Worm (Caenorhabditis elegans) whole organism, early embryonic: ENCODE results near the gene fbxc-39.
A peak's percentile ranks its signal among the peaks of the same experiment; 100 is the strongest.
"Not testable (repeated sequence)": the region's sequence is repeated elsewhere in the genome, so short reads cannot be mapped to it uniquely, and the experiment has no call there.

Experiments used
- B0310.2 ChIP-seq: sonication (generic microtip); optimal IDR thresholded peaks from 2 replicates; lab custom pipeline; 2016; ENCODE audit warnings: mild to moderate bottlenecking, missing genetic modification characterization, missing compliant biosample characterization
- F13C5.2 ChIP-seq: sonication (generic microtip); optimal IDR thresholded peaks from 2 replicates; lab custom pipeline; 2017; ENCODE audit warnings: mild to moderate bottlenecking, missing genetic modification characterization, inconsistent platforms, missing compliant biosample characterization
- aly-1 ChIP-seq: sonication (generic microtip); optimal IDR thresholded peaks from 2 replicates; lab custom pipeline; 2016; ENCODE audit warnings: missing genetic modification characterization, missing compliant biosample characterization
- ama-1 ChIP-seq: fragments of 150-350 bp; optimal IDR thresholded peaks from 2 replicates; lab custom pipeline; 2014
- ceh-13 ChIP-seq: fragments of 200-800 bp; sonication (Bioruptor generic); optimal IDR thresholded peaks from 2 replicates; lab custom pipeline; 2018; ENCODE audit warnings: mild to moderate bottlenecking, missing genetic modification characterization, missing compliant biosample characterization
- ceh-36 ChIP-seq: sonication (generic microtip); optimal IDR thresholded peaks from 2 replicates; lab custom pipeline; 2016; ENCODE audit warnings: missing genetic modification characterization, inconsistent platforms, missing compliant biosample characterization
- ets-7 ChIP-seq: sonication (generic microtip); optimal IDR thresholded peaks from 2 replicates; lab custom pipeline; 2016; ENCODE audit warnings: missing genotype, missing genetic modification characterization, missing compliant biosample characterization
- flt-1 ChIP-seq: fragments of 200-800 bp; sonication (Bioruptor generic); IDR thresholded peaks from 2 replicates; pipeline ENCODE4 v1.3.6; 2022; ENCODE audit warnings: missing genetic modification characterization, missing compliant biosample characterization
- hmbx-1 ChIP-seq: sonication (generic microtip); optimal IDR thresholded peaks from 2 replicates; lab custom pipeline; 2016; ENCODE audit warnings: mild to moderate bottlenecking, missing genetic modification characterization, missing compliant biosample characterization
- hmg-4 ChIP-seq: fragments of 200-800 bp; sonication (Bioruptor generic); optimal IDR thresholded peaks from 2 replicates; lab custom pipeline; 2018; ENCODE audit warnings: mild to moderate bottlenecking, missing genetic modification characterization, missing compliant biosample characterization
- hnd-1 ChIP-seq: sonication (generic microtip); optimal IDR thresholded peaks from 2 replicates; lab custom pipeline; 2016; ENCODE audit warnings: missing genetic modification characterization, missing compliant biosample characterization
- pes-1 ChIP-seq: fragments of 200-800 bp; sonication (Bioruptor generic); IDR thresholded peaks from 2 replicates; pipeline ENCODE4 v1.3.6; 2022; ENCODE audit warnings: missing genetic modification reagents, missing genetic modification characterization, missing compliant biosample characterization
- scrt-1 ChIP-seq: fragments of 200-800 bp; sonication (Bioruptor generic); IDR thresholded peaks from 2 replicates; pipeline ENCODE4 v1.3.6; 2022; ENCODE audit warnings: missing genetic modification characterization, missing compliant biosample characterization
- sea-1 ChIP-seq: fragments of 200-800 bp; sonication (Bioruptor generic); conservative IDR thresholded peaks from 2 replicates; pipeline ENCODE4 v1.3.6; 2022; ENCODE audit warnings: missing genetic modification characterization, missing compliant biosample characterization
- tbx-11 ChIP-seq: fragments of 200-800 bp; sonication (Bioruptor generic); IDR thresholded peaks from 2 replicates; pipeline ENCODE4 v1.3.6; 2022; ENCODE audit warnings: missing genetic modification characterization, missing compliant biosample characterization
- tbx-37 ChIP-seq: fragments of 200-800 bp; sonication (Bioruptor generic); conservative IDR thresholded peaks from 2 replicates; pipeline ENCODE4 v1.3.6; 2022; ENCODE audit warnings: missing genetic modification reagents, missing genetic modification characterization, missing compliant biosample characterization
- tra-4 ChIP-seq: sonication (generic microtip); optimal IDR thresholded peaks from 2 replicates; lab custom pipeline; 2017; ENCODE audit warnings: missing genetic modification characterization, missing compliant biosample characterization

fbxc-39 gene

ce11 chrII:988437-988836, at the start of gene fbxc-39:
fbxc-39 (plus strand) TSS chrII:988737.
- TF ChIP-seq ceh-13 (GFP tag; lab: Kevin White, UChicago) (no peak), ets-7 (no peak), sea-1 (no peak), aly-1 (tag; lab: Kevin White, UChicago) (no peak), hnd-1 (tag; lab: Kevin White, UChicago) (no peak), tbx-37 (no peak), B0310.2 (tag; lab: Kevin White, UChicago) (no peak), ama-1 (lab: Kevin White, UChicago) (no peak), F13C5.2 (tag; lab: Kevin White, UChicago) (no peak), pes-1 (GFP tag; lab: Robert Waterston, UW) (no peak), hmbx-1 (tag; lab: Kevin White, UChicago) (no peak), ceh-36 (tag; lab: Kevin White, UChicago) (no peak), flt-1 (GFP tag; lab: Robert Waterston, UW) (no peak), tra-4 (tag; lab: Kevin White, UChicago) (no peak), hmg-4 (GFP tag; lab: Kevin White, UChicago) (no peak), scrt-1 (no peak), tbx-11 (GFP tag; lab: Robert Waterston, UW) (no peak)

ce11 chrII:940779-941178, 47.8 kb upstream of the fbxc-39 start, which contains the start of gene fbxc-36:
fbxc-36 (plus strand) TSS chrII:940983.
- TF ChIP-seq pes-1 (GFP tag; lab: Robert Waterston, UW), result no peak
- TF ChIP-seq scrt-1, result no peak
- no peak for TF ChIP-seq hmbx-1 (tag; lab: Kevin White, UChicago)
- TF ChIP-seq aly-1 (tag; lab: Kevin White, UChicago), result no peak
- no peak for TF ChIP-seq sea-1
- no peak for TF ChIP-seq flt-1 (GFP tag; lab: Robert Waterston, UW)
- no peak for TF ChIP-seq hnd-1 (tag; lab: Kevin White, UChicago)
- TF ChIP-seq tbx-11 (GFP tag; lab: Robert Waterston, UW), result no peak
- no peak for TF ChIP-seq tra-4 (tag; lab: Kevin White, UChicago)
- TF ChIP-seq hmg-4 (GFP tag; lab: Kevin White, UChicago), result no peak
- TF ChIP-seq tbx-37, result no peak
- TF ChIP-seq ceh-13 (GFP tag; lab: Kevin White, UChicago), result no peak
- no peak for TF ChIP-seq ceh-36 (tag; lab: Kevin White, UChicago)
- TF ChIP-seq B0310.2 (tag; lab: Kevin White, UChicago), result no peak
- no peak for TF ChIP-seq ets-7

ce11 chrII:943773-944172, 44.8 kb upstream of the fbxc-39 start, which contains the start of gene clec-43:
clec-43 (plus strand) TSS chrII:944066.
- TF ChIP-seq scrt-1 (no peak), hmg-4 (GFP tag; lab: Kevin White, UChicago) (no peak), tbx-37 (no peak), ceh-36 (tag; lab: Kevin White, UChicago) (no peak), B0310.2 (tag; lab: Kevin White, UChicago) (no peak), tra-4 (tag; lab: Kevin White, UChicago) (no peak)

- no peak for TF ChIP-seq ceh-13 (GFP tag; lab: Kevin White, UChicago)
Measured at ce11 chrII:948091-948490, 40.4 kb upstream of the fbxc-39 start, which contains the start of gene fbxc-32. fbxc-32 (minus strand) TSS chrII:948191.

- TF ChIP-seq tbx-37 (no peak), F13C5.2 (tag; lab: Kevin White, UChicago) (no peak), hnd-1 (tag; lab: Kevin White, UChicago) (no peak)
Measured at ce11 chrII:950374-950773, 38.2 kb upstream of the fbxc-39 start.

- no peak for TF ChIP-seq pes-1 (GFP tag; lab: Robert Waterston, UW)
- TF ChIP-seq B0310.2 (tag; lab: Kevin White, UChicago), result no peak
- TF ChIP-seq hmg-4 (GFP tag; lab: Kevin White, UChicago), result no peak
- TF ChIP-seq F13C5.2 (tag; lab: Kevin White, UChicago), result no peak
- TF ChIP-seq flt-1 (GFP tag; lab: Robert Waterston, UW), result no peak
- no peak for TF ChIP-seq tbx-37
- no peak for TF ChIP-seq ama-1 (lab: Kevin White, UChicago)
- TF ChIP-seq scrt-1, result no peak
- TF ChIP-seq ceh-36 (tag; lab: Kevin White, UChicago), result no peak
- TF ChIP-seq ets-7, result no peak
- no peak for TF ChIP-seq ceh-13 (GFP tag; lab: Kevin White, UChicago)
- no peak for TF ChIP-seq aly-1 (tag; lab: Kevin White, UChicago)
Measured at ce11 chrII:953052-953451, 35.5 kb upstream of the fbxc-39 start.

ce11 chrII:954626-955025, 33.9 kb upstream of the fbxc-39 start, which contains the start of gene fbxc-7:
fbxc-7 (plus strand) TSS chrII:954926.
- not testable (repeated sequence) for TF ChIP-seq tra-4 (tag; lab: Kevin White, UChicago); hmg-4 (GFP tag; lab: Kevin White, UChicago); B0310.2 (tag; lab: Kevin White, UChicago)

- no peak for TF ChIP-seq flt-1 (GFP tag; lab: Robert Waterston, UW)
- TF ChIP-seq scrt-1, result no peak
- TF ChIP-seq tbx-11 (GFP tag; lab: Robert Waterston, UW), result no peak
Measured at ce11 chrII:958618-959017, 29.9 kb upstream of the fbxc-39 start, which contains the start of gene sdz-4. sdz-4 (plus strand) TSS chrII:958918.

- TF ChIP-seq aly-1 (tag; lab: Kevin White, UChicago) (no peak), hmg-4 (GFP tag; lab: Kevin White, UChicago) (peak; percentile 6), flt-1 (GFP tag; lab: Robert Waterston, UW) (no peak)
Measured at ce11 chrII:960218-960617, 28.3 kb upstream of the fbxc-39 start, which contains the start of the genes C32B5.18 and C32B5.7. C32B5.18 (plus strand) TSS chrII:960518. C32B5.7 (plus strand) TSS chrII:960528.
